Worm (Caenorhabditis elegans): ENCODE results near the gene D2096.6.

The D2096.6 gene

ce11 chrIV:8325667-8326066, 43.4 kb downstream of the D2096.6 start, which contains the start of gene F35H10.3:
TSS of gene F35H10.3 (plus strand) at chrIV:8325967.
- TF ChIP-seq ama-1 (optimal IDR thresholded peaks at IDR 0.05), result no peak
- TF ChIP-seq tbx-11 (GFP tag; IDR thresholded peaks at IDR 0.05), result no peak
- TF ChIP-seq sea-1 (GFP tag; conservative IDR thresholded peaks at IDR 0.05), result no peak
- no peak for TF ChIP-seq B0310.2 (tag; optimal IDR thresholded peaks at IDR 0.05)
- no peak for TF ChIP-seq F13C5.2 (tag; optimal IDR thresholded peaks at IDR 0.05)
- TF ChIP-seq hnd-1 (tag; optimal IDR thresholded peaks at IDR 0.05), result no peak
- TF ChIP-seq pes-1 (GFP tag; IDR thresholded peaks at IDR 0.05), result no peak
- TF ChIP-seq scrt-1 (GFP tag; IDR thresholded peaks at IDR 0.05), result no peak
- TF ChIP-seq hmg-4 (GFP tag; optimal IDR thresholded peaks at IDR 0.05), result no peak
- TF ChIP-seq flt-1 (GFP tag; IDR thresholded peaks at IDR 0.05), result no peak
- TF ChIP-seq tra-4 (tag; optimal IDR thresholded peaks at IDR 0.05), result no peak
- TF ChIP-seq ceh-13 (GFP tag; optimal IDR thresholded peaks at IDR 0.05), result no peak
- TF ChIP-seq tbx-37 (GFP tag; conservative IDR thresholded peaks at IDR 0.05), result no peak
- TF ChIP-seq aly-1 (tag; optimal IDR thresholded peaks at IDR 0.05), result no peak
- no peak for TF ChIP-seq ceh-36 (tag; optimal IDR thresholded peaks at IDR 0.05)

ce11 chrIV:8318799-8319198, 50.2 kb downstream of the D2096.6 start:
- TF ChIP-seq F13C5.2 (tag; optimal IDR thresholded peaks at IDR 0.05) (no peak), ceh-13 (GFP tag; optimal IDR thresholded peaks at IDR 0.05) (no peak)
